Fruit fly (Drosophila melanogaster) whole organism, embryonic: ENCODE data around the gene CG12253.
A peak's percentile ranks its signal among the peaks of the same experiment; 100 is the strongest.

Experiments used
- Adf1 ChIP-seq: fragments of 200-800 bp; sonication (Bioruptor generic); IDR thresholded peaks from 2 replicates; pipeline ENCODE4 v1.3.6; 2022; ENCODE audit warnings: missing biosample characterization, missing genetic modification characterization
- B-H2 ChIP-seq: fragments of 200-800 bp; sonication (Bioruptor generic); optimal IDR thresholded peaks from 2 replicates; lab custom pipeline; 2018; ENCODE audit warnings: missing biosample characterization, mild to moderate bottlenecking, missing genetic modification characterization
- CG31224 ChIP-seq: fragments of 200-800 bp; sonication (Bioruptor generic); IDR thresholded peaks from 2 replicates; pipeline ENCODE4 v1.3.6; 2022; ENCODE audit warnings: missing biosample characterization, missing genetic modification characterization
- CG34376 ChIP-seq: fragments of 200-800 bp; sonication (Bioruptor generic); optimal IDR thresholded peaks from 2 replicates; lab custom pipeline; 2018; ENCODE audit warnings: missing biosample characterization, mild to moderate bottlenecking, missing genetic modification characterization
- Gsc ChIP-seq: fragments of 200-800 bp; sonication (Bioruptor generic); IDR thresholded peaks from 2 replicates; pipeline ENCODE4 v1.3.6; 2022; ENCODE audit warnings: missing biosample characterization, missing genetic modification characterization
- sisA ChIP-seq: fragments of 200-800 bp; sonication (Bioruptor generic); IDR thresholded peaks from 2 replicates; pipeline ENCODE4 v1.3.6; 2022; ENCODE audit warnings: missing biosample characterization, missing genetic modification characterization
- sna ChIP-seq: fragments of 200-800 bp; sonication (Bioruptor generic); IDR thresholded peaks from 2 replicates; pipeline ENCODE4 v1.3.6; 2022; ENCODE audit warnings: missing biosample characterization, missing genetic modification characterization; ENCODE audit not compliant: partially characterized antibody
- tna ChIP-seq: fragments of 200-800 bp; sonication (Bioruptor generic); IDR thresholded peaks from 2 replicates; pipeline ENCODE4 v1.3.6; 2022; ENCODE audit warnings: missing biosample characterization, missing genetic modification characterization; ENCODE audit not compliant: partially characterized antibody

dm6 chr2L:11010999-11011398, 23.4 kb downstream of the CG12253 start, which contains the start of the genes Art8 and dUTPase:
- TF ChIP-seq Gsc, result no peak
- peak; percentile 47; the same call in 1 of the 2 replicates for TF ChIP-seq CG31224 (GFP tag; lab: Robert Waterston, UW)
- TF ChIP-seq sna (GFP tag; lab: Robert Waterston, UW), result peak; percentile 84
- TF ChIP-seq B-H2 (GFP tag; lab: Kevin White, UChicago), result peak; percentile 68
- TF ChIP-seq tna (GFP tag; lab: Robert Waterston, UW), result peak; percentile 48; the same call in 1 of the 2 replicates
- TF ChIP-seq CG34376 (GFP tag; lab: Kevin White, UChicago), result peak; percentile 58
- peak; percentile 23 for TF ChIP-seq Adf1 (GFP tag; lab: Robert Waterston, UW)
- TF ChIP-seq sisA, result peak; percentile 58
